Worm (Caenorhabditis elegans): Measurements from ENCODE around the gene Y39B6A.7.

- TF ChIP-seq cog-1 (tag; optimal IDR thresholded peaks at IDR 0.05) (no peak), flt-1 (GFP tag; IDR thresholded peaks at IDR 0.05) (no peak), ztf-29 (GFP tag; IDR thresholded peaks at IDR 0.05) (no peak), T22C8.4 (GFP tag; IDR thresholded peaks at IDR 0.05) (peak; percentile 67; the same call in 1 of the 2 replicates), klf-2 (GFP tag; conservative IDR thresholded peaks at IDR 0.05) (no peak)
Measured at ce11 chrV:19129497-19130212, 19.3 kb downstream of the Y39B6A.7 start.
